Fruit fly (Drosophila melanogaster): ENCODE measurements around the gene bocks.

bocks gene

DNA sequence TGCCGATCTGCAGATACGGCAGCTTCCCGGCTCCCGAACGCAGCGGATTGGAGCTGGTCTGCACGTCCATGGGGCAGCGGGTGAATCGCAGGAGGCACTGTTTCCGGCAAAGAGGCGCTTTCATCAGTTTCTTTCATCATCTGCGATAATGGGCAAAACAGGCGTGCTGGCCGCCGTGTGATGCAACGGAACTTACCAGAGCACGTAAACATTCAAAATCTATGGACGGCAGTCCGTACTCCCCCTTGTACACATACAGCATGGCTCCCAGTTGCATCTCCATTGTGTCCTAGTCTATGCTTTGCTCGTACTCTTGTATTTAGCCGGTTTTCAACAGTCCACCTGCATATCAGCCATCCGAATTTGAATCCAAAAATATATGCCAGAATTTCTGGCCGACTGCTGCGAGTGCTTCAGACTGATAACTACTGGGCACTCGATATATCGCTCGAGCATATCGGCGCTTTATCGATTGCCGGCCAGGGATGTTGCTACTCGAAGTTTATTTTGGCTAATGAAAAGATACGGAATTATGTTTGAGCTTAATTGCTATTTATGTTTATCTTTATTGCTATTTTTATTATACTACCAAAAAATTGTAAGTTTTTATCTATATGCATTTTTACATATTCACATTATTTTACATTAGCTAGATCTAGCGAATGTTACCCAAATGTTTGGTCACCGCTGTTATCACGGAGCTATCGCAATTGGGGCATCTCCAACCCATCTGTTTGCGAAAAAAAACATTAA, 27.4 kb downstream of the bocks start, which contains the start of the genes CG9393 and Vps45 (continued):
- TF ChIP-seq Atf3 (GFP tag; optimal IDR thresholded peaks at IDR 0.05) (peak; percentile 42), Vsx1 (GFP tag; optimal IDR thresholded peaks at IDR 0.05) (no peak), Hmx (GFP tag; optimal IDR thresholded peaks at IDR 0.05) (no peak), tap (tag; optimal IDR thresholded peaks at IDR 0.05) (no peak), Hand (GFP tag; optimal IDR thresholded peaks at IDR 0.05) (no peak), bcd (GFP tag; optimal IDR thresholded peaks at IDR 0.05) (peak; percentile 55), CG17829 (tag; optimal IDR thresholded peaks at IDR 0.05) (peak; percentile 75), ap (GFP tag; IDR thresholded peaks at IDR 0.05) (no peak), dm (GFP tag; optimal IDR thresholded peaks at IDR 0.05) (peak; percentile 76), cg (GFP tag; optimal IDR thresholded peaks at IDR 0.05) (no peak), CG18599 (GFP tag; optimal IDR thresholded peaks at IDR 0.05) (no peak), Sry-δ (GFP tag; optimal IDR thresholded peaks at IDR 0.05) (peak; percentile 90), gsb-n (tag; optimal IDR thresholded peaks at IDR 0.05) (no peak), CG6272 (GFP tag; IDR thresholded peaks at IDR 0.05) (peak; percentile 70; the same call in 1 of the 2 replicates), ATbp (GFP tag; optimal IDR thresholded peaks at IDR 0.05) (no peak), Dfd (GFP tag; optimal IDR thresholded peaks at IDR 0.05) (no peak), yki (optimal IDR thresholded peaks at IDR 0.05) (no peak), CG11695 (GFP tag; IDR thresholded peaks at IDR 0.05) (no peak), odd (GFP tag; optimal IDR thresholded peaks at IDR 0.05) (no peak), ind (GFP tag; optimal IDR thresholded peaks at IDR 0.05) (peak; percentile 74), stwl (tag; optimal IDR thresholded peaks at IDR 0.05) (peak; percentile 53), trh (GFP tag; optimal IDR thresholded peaks at IDR 0.05) (peak; percentile 16), exex (tag; optimal IDR thresholded peaks at IDR 0.05) (peak; percentile 46), ttk (GFP tag; IDR thresholded peaks at IDR 0.05) (0 out of 2 replicates have a peak, but pooled peaks have one; percentile 7), prd (optimal IDR thresholded peaks at IDR 0.05) (no peak), prd (GFP tag; IDR thresholded peaks at IDR 0.05) (peak; percentile 66), inv (GFP tag; IDR thresholded peaks at IDR 0.05; ENCODE audit: partially characterized antibody) (peak; percentile 93), CG17328 (GFP tag; IDR thresholded peaks at IDR 0.05) (0 out of 2 replicates have a peak, but pooled peaks have one; percentile 35), lab (GFP tag; optimal IDR thresholded peaks at IDR 0.05) (no peak), cad (GFP tag; optimal IDR thresholded peaks at IDR 0.05) (no peak), Side (GFP tag; optimal IDR thresholded peaks at IDR 0.05) (peak; percentile 23), ab (GFP tag; optimal IDR thresholded peaks at IDR 0.05) (no peak), Sox100B (GFP tag; optimal IDR thresholded peaks at IDR 0.05) (no peak), CG3407 (GFP tag; optimal IDR thresholded peaks at IDR 0.05) (no peak), al (GFP tag; IDR thresholded peaks at IDR 0.05) (peak; percentile 67), maf-S (GFP tag; optimal IDR thresholded peaks at IDR 0.05) (peak; percentile 59), HLH54F (GFP tag; optimal IDR thresholded peaks at IDR 0.05) (peak; percentile 78), gem (tag; optimal IDR thresholded peaks at IDR 0.05) (no peak), ems (GFP tag; optimal IDR thresholded peaks at IDR 0.05) (peak; percentile 69), CG9797 (GFP tag; optimal IDR thresholded peaks at IDR 0.05) (peak; percentile 53), sim (GFP tag; IDR thresholded peaks at IDR 0.05) (no peak), CG12219 (GFP tag; optimal IDR thresholded peaks at IDR 0.05) (no peak), Fer2 (tag; optimal IDR thresholded peaks at IDR 0.05) (peak; percentile 58), Chrac-16 (GFP tag; optimal IDR thresholded peaks at IDR 0.05) (peak; percentile 63), pum (GFP tag; optimal IDR thresholded peaks at IDR 0.05) (peak; percentile 60), CG13894 (tag; optimal IDR thresholded peaks at IDR 0.05) (no peak), CG12659 (GFP tag; optimal IDR thresholded peaks at IDR 0.05) (peak; percentile 78), Pdp1 (GFP tag; optimal IDR thresholded peaks at IDR 0.05) (peak; percentile 68 to 94), Hr78 (GFP tag; optimal IDR thresholded peaks at IDR 0.05) (no peak), lilli (GFP tag; optimal IDR thresholded peaks at IDR 0.05) (peak; percentile 84)

Measured in whole organism, embryonic.